Fruit fly (Drosophila melanogaster) whole organism, adult: Measurements from ENCODE around the gene Msr-110.

Experiments used
- CG11617 ChIP-seq: fragments of 200-800 bp; sonication (Bioruptor generic); optimal IDR thresholded peaks from 2 replicates; lab custom pipeline; 2017; ENCODE audit warnings: mild to moderate bottlenecking, missing biosample characterization, missing genetic modification reagents, missing genetic modification characterization
- CG12768 ChIP-seq: fragments of 200-800 bp; sonication (Bioruptor generic); optimal IDR thresholded peaks from 2 replicates; lab custom pipeline; 2017; ENCODE audit warnings: missing biosample characterization, missing genetic modification characterization, mild to moderate bottlenecking, moderate library complexity, missing genetic modification reagents
- CG14711 ChIP-seq: fragments of 200-800 bp; sonication (Bioruptor generic); optimal IDR thresholded peaks from 2 replicates; lab custom pipeline; 2018; ENCODE audit warnings: missing biosample characterization, mild to moderate bottlenecking, missing genetic modification characterization, moderate library complexity
- CG1620 ChIP-seq: fragments of 200-800 bp; sonication (Bioruptor generic); optimal IDR thresholded peaks from 2 replicates; lab custom pipeline; 2016; ENCODE audit warnings: missing biosample characterization, missing genetic modification characterization
- CG33017 ChIP-seq: fragments of 200-800 bp; sonication (Bioruptor generic); optimal IDR thresholded peaks from 2 replicates; lab custom pipeline; 2018; ENCODE audit warnings: missing biosample characterization, mild to moderate bottlenecking, missing genetic modification characterization, moderate library complexity
- CG5204 ChIP-seq: fragments of 200-800 bp; sonication (Bioruptor generic); optimal IDR thresholded peaks from 2 replicates; lab custom pipeline; 2016; ENCODE audit warnings: missing biosample characterization, missing genetic modification characterization
- CG7045 ChIP-seq: fragments of 200-800 bp; sonication (Bioruptor generic); optimal IDR thresholded peaks from 2 replicates; lab custom pipeline; 2017; ENCODE audit warnings: missing biosample characterization, mild to moderate bottlenecking, missing genetic modification characterization
- CG7101 ChIP-seq: fragments of 200-800 bp; sonication (Bioruptor generic); optimal IDR thresholded peaks from 2 replicates; lab custom pipeline; 2018; ENCODE audit warnings: missing biosample characterization, mild to moderate bottlenecking, missing genetic modification characterization, moderate library complexity
- Clk ChIP-seq: fragments of 200-800 bp; sonication (Bioruptor generic); optimal IDR thresholded peaks from 2 replicates; lab custom pipeline; 2017; ENCODE audit warnings: missing biosample characterization, missing genetic modification characterization
- Crg-1 ChIP-seq: fragments of 200-800 bp; sonication (Bioruptor generic); optimal IDR thresholded peaks from 2 replicates; lab custom pipeline; 2016; ENCODE audit warnings: missing biosample characterization, missing genetic modification characterization
- Hr96 ChIP-seq: fragments of 200-800 bp; sonication (Bioruptor generic); optimal IDR thresholded peaks from 2 replicates; lab custom pipeline; 2016; ENCODE audit warnings: missing biosample characterization, missing genetic modification characterization
- Mnt ChIP-seq: fragments of 200-800 bp; sonication (Bioruptor generic); optimal IDR thresholded peaks from 2 replicates; lab custom pipeline; 2016; ENCODE audit warnings: missing biosample characterization, mild to moderate bottlenecking, missing genetic modification characterization
- bab1 ChIP-seq: fragments of 200-800 bp; sonication (Bioruptor generic); optimal IDR thresholded peaks from 3 replicates; lab custom pipeline; 2019; ENCODE audit warnings: missing biosample characterization, mild to moderate bottlenecking, missing genetic modification characterization, moderate library complexity
- cic ChIP-seq: fragments of 200-800 bp; sonication (Bioruptor generic); optimal IDR thresholded peaks from 2 replicates; lab custom pipeline; 2017; ENCODE audit warnings: missing biosample characterization, mild to moderate bottlenecking, missing genetic modification characterization, moderate library complexity
- cnc ChIP-seq, 2 experiments: fragments of >200 bp; optimal IDR thresholded peaks; 2 replicates each; lab custom pipeline; 2017
- kay ChIP-seq: fragments of 200-800 bp; sonication (Bioruptor generic); peaks from one replicate; lab custom pipeline; 2016; ENCODE audit warnings: missing biosample characterization, missing genetic modification characterization, borderline replicate concordance
- ovo ChIP-seq: fragments of 200-800 bp; sonication (Bioruptor generic); optimal IDR thresholded peaks from 2 replicates; lab custom pipeline; 2016; ENCODE audit warnings: missing biosample characterization, missing genetic modification characterization
- pad ChIP-seq: fragments of 200-800 bp; sonication (Bioruptor generic); optimal IDR thresholded peaks from 3 replicates; lab custom pipeline; 2017; ENCODE audit warnings: missing biosample characterization, missing genetic modification characterization, mild to moderate bottlenecking, moderate library complexity, missing genetic modification reagents
- tj ChIP-seq: fragments of 200-800 bp; sonication (Bioruptor generic); optimal IDR thresholded peaks from 3 replicates; lab custom pipeline; 2017; ENCODE audit warnings: missing biosample characterization, mild to moderate bottlenecking, missing genetic modification characterization, moderate library complexity
- toe ChIP-seq: fragments of 200-800 bp; sonication (Bioruptor generic); optimal IDR thresholded peaks from 2 replicates; lab custom pipeline; 2016; ENCODE audit warnings: missing biosample characterization, missing genetic modification characterization

Gene Msr-110

DNA sequence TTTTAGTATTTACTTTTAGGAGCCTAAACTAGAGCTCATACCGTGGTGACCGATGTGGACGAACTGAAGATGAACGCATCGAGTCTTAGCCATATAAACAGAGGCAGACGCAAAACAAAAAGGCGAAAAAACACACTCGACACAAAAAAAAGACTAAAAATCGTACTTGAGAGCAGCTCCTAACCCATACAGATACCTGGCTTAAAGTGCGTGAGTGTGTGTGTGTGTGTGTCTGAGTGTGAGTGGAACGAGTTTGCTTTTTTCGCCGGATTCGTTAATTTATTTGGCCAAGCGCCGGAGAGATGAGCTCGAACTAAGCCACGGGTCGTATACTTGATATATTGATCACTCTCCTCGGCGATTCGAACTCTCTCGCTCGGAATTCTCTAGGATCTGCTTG lies 26.1 kb downstream of the Msr-110 start, which contains the start of gene frm:
frm (minus strand) TSS at position 73 of the 400 bp plus-strand sequence.
- TF ChIP-seq CG14711 (tag; lab: Kevin White, UChicago): no peak
- no peak for TF ChIP-seq kay (GFP tag; lab: Kevin White, UChicago)
- no peak for TF ChIP-seq toe
- no peak for TF ChIP-seq tj
- TF ChIP-seq ovo (GFP tag; lab: Kevin White, UChicago): no peak
- TF ChIP-seq Hr96: no peak
- TF ChIP-seq CG1620 (GFP tag; lab: Kevin White, UChicago): no peak
- TF ChIP-seq CG12768 (GFP tag; lab: Kevin White, UChicago): no peak
- TF ChIP-seq Crg-1 (GFP tag; lab: Kevin White, UChicago): no peak
- TF ChIP-seq CG7045 (GFP tag; lab: Kevin White, UChicago): no peak
- TF ChIP-seq CG33017 (tag; lab: Kevin White, UChicago): no peak
- no peak for TF ChIP-seq Clk (GFP tag; lab: Kevin White, UChicago)
- TF ChIP-seq CG11617 (GFP tag; lab: Kevin White, UChicago): no peak

DNA sequence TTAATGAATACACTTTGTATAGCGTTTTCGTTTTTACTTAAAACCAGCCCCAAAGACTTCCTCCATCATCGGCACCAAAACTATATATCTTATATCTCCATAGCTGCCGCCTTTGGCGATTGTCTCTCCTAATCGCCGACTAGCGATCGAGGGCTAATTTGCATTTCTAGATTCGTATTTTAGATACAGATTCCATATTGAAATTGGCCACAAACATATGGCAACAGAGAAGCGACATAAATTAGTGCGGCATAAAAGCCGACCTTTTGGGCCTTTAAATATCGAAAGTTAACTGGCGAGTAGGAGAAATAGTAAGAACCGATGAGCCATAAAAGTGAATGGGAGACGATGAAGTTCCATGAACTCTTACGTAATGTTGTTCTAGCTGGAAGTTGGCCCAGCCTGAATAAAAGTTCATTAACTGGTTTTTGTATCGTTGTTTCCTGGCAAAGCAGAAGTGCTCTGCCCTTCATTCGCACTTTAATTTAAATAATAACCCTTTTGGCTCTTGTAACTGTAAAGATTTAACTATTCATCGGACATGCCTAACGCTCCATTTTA lies 28.5 kb downstream of the Msr-110 start:
- no peak for TF ChIP-seq CG33017 (tag; lab: Kevin White, UChicago)
- no peak for TF ChIP-seq ovo (GFP tag; lab: Kevin White, UChicago)
- no peak for TF ChIP-seq Hr96
- TF ChIP-seq CG7045 (GFP tag; lab: Kevin White, UChicago): no peak
- TF ChIP-seq toe: no peak
- TF ChIP-seq CG7101 (tag; lab: Kevin White, UChicago): no peak
- TF ChIP-seq Clk (GFP tag; lab: Kevin White, UChicago): no peak
- TF ChIP-seq tj: no peak
- no peak for TF ChIP-seq CG14711 (tag; lab: Kevin White, UChicago)
- no peak for TF ChIP-seq kay (GFP tag; lab: Kevin White, UChicago)
- TF ChIP-seq Crg-1 (GFP tag; lab: Kevin White, UChicago): no peak

DNA sequence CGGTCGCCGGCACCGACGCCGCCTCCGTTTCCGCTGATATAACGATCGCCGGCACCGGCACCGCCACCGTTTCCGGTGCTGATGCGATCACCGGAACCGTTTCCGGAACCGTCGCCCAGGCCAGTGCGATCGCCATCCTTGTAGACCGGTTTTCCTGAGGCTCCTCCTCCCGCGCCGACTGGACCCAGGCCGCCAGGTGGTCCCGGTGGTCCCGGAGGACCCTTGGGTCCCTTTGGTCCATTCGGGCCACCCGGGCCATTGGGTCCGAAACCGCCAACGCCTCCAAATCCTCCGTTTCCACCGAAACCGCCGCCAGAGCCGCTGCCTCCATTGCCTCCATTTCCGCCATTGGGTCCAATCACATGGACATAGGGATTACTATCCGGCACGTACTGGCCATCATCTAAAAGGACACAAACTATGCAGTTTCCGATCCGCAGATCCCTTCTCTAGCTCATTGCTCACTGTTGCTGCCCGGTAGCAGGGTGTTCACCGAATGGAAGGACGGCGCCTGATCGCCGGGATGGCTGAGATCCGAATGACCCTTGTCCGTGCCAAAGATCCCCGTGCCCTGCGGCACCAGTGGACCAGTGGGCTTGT lies 34.3 kb downstream of the Msr-110 start:
- no peak for TF ChIP-seq Hr96
- no peak for TF ChIP-seq CG12768 (GFP tag; lab: Kevin White, UChicago)
- TF ChIP-seq CG1620 (GFP tag; lab: Kevin White, UChicago): no peak
- no peak for TF ChIP-seq toe
- no peak for TF ChIP-seq CG33017 (tag; lab: Kevin White, UChicago)
- TF ChIP-seq CG7045 (GFP tag; lab: Kevin White, UChicago): no peak
- TF ChIP-seq kay (GFP tag; lab: Kevin White, UChicago): no peak
- TF ChIP-seq Crg-1 (GFP tag; lab: Kevin White, UChicago): no peak
- TF ChIP-seq tj: no peak
- TF ChIP-seq Mnt: no peak
- no peak for TF ChIP-seq CG14711 (tag; lab: Kevin White, UChicago)
- no peak for TF ChIP-seq pad
- no peak for TF ChIP-seq ovo (GFP tag; lab: Kevin White, UChicago)
- TF ChIP-seq cnc (optimal IDR thresholded peaks at IDR 0.05; lab: Kevin White, UChicago): no peak
- TF ChIP-seq cic: no peak
- no peak for TF ChIP-seq CG7101 (tag; lab: Kevin White, UChicago)
- TF ChIP-seq CG11617 (GFP tag; lab: Kevin White, UChicago): no peak

DNA sequence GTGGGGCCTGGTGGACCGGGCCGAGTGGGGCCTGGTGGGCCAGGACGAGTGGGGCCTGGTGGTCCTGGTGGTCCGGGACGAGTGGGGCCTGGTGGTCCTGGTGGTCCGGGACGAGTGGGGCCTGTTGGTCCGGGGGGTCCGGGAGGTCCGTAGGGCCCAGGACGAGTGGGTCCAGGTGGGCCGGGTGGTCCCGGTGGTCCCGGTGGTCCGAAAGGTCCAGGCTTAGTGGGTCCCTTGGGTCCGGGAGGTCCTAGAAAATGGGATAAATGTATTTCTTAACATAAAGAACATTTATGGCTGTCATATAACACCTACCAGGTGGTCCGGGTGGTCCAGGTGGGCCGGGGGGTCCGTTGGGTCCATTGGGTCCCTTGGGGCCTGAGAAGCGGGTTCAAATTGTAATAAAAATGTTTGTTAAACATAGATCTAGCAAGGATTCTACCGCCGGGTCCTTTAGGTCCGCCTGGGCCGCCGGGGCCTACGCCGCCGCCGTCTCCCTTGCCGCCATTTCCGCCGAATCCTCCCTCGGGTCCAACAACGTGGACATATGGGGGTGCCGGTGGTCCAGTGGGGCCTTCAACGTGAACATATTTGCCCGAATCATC lies 36.4 kb downstream of the Msr-110 start:
- TF ChIP-seq pad (no peak), CG7045 (GFP tag; lab: Kevin White, UChicago) (no peak), CG12768 (GFP tag; lab: Kevin White, UChicago) (no peak), cnc (optimal IDR thresholded peaks at IDR 0.05; lab: Kevin White, UChicago) (no peak), CG5204 (no peak), Hr96 (no peak), tj (no peak), Clk (GFP tag; lab: Kevin White, UChicago) (no peak), CG33017 (tag; lab: Kevin White, UChicago) (no peak), Mnt (no peak), CG7101 (tag; lab: Kevin White, UChicago) (no peak), Crg-1 (GFP tag; lab: Kevin White, UChicago) (no peak), CG14711 (tag; lab: Kevin White, UChicago) (no peak), bab1 (GFP tag; lab: Kevin White, UChicago) (no peak), kay (GFP tag; lab: Kevin White, UChicago) (no peak), CG11617 (GFP tag; lab: Kevin White, UChicago) (no peak)

DNA sequence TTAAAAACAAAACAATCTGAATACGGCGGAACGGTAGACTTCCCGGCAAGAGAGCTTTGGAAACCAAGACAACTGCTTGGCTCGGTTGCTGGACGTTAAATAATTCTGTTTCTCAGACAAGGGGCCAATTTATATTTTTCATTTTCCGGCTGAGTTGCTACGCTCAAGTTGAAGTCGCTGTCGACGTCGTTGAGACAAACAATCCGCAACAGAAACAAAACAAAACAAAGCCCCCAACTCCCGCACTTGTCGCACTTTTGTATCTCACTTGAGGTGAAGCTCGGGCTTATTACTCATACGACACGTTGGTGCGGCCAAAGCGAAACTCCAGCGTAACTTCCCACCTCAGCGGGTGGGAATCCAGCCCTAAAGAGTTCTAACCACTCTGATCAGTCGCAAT lies 41.5 kb downstream of the Msr-110 start, which contains the start of gene CG13285:
CG13285 (minus strand) TSS at position 101 of the 400 bp plus-strand sequence.
- no peak for TF ChIP-seq Hr96
- no peak for TF ChIP-seq cnc (optimal IDR thresholded peaks at IDR 0.05; lab: Kevin White, UChicago)
- TF ChIP-seq CG11617 (GFP tag; lab: Kevin White, UChicago): no peak
- TF ChIP-seq Clk (GFP tag; lab: Kevin White, UChicago): no peak
- TF ChIP-seq CG12768 (GFP tag; lab: Kevin White, UChicago): no peak
- TF ChIP-seq bab1 (GFP tag; lab: Kevin White, UChicago): no peak
- TF ChIP-seq CG5204: no peak
- no peak for TF ChIP-seq pad
- TF ChIP-seq kay (GFP tag; lab: Kevin White, UChicago): no peak
- TF ChIP-seq CG7045 (GFP tag; lab: Kevin White, UChicago): no peak
- TF ChIP-seq CG33017 (tag; lab: Kevin White, UChicago): no peak
- no peak for TF ChIP-seq cic
- no peak for TF ChIP-seq CG14711 (tag; lab: Kevin White, UChicago)
- TF ChIP-seq CG7101 (tag; lab: Kevin White, UChicago): no peak
- TF ChIP-seq tj: no peak
- TF ChIP-seq ovo (GFP tag; lab: Kevin White, UChicago): no peak
- no peak for TF ChIP-seq Crg-1 (GFP tag; lab: Kevin White, UChicago)
- no peak for TF ChIP-seq Mnt
- no peak for TF ChIP-seq toe
- TF ChIP-seq CG1620 (GFP tag; lab: Kevin White, UChicago): no peak
